Worm (Caenorhabditis elegans) whole organism, midembryonic: Measurements from ENCODE around the gene col-162.

Experiments used
- klf-2 ChIP-seq: fragments of 200-800 bp; sonication (Bioruptor generic); conservative IDR thresholded peaks from 2 replicates; pipeline ENCODE4 v1.3.6; 2022; ENCODE audit warnings: missing genetic modification reagents, missing genetic modification characterization, missing compliant biosample characterization
- ref-1 ChIP-seq: fragments of 200-800 bp; sonication (Bioruptor generic); conservative IDR thresholded peaks from 2 replicates; pipeline ENCODE4 v1.3.6; 2022; ENCODE audit warnings: missing genetic modification reagents, missing genetic modification characterization, missing compliant biosample characterization
- ztf-23 ChIP-seq: fragments of 200-800 bp; sonication (Bioruptor generic); IDR thresholded peaks from 2 replicates; pipeline ENCODE4 v1.3.6; 2022; ENCODE audit warnings: missing genetic modification reagents, missing genetic modification characterization, missing compliant biosample characterization
- ztf-29 ChIP-seq: fragments of 200-800 bp; sonication (Bioruptor generic); IDR thresholded peaks from 2 replicates; pipeline ENCODE4 v1.3.6; 2022; ENCODE audit warnings: missing genetic modification reagents, missing genetic modification characterization, missing compliant biosample characterization

- no peak for TF ChIP-seq ztf-23 (GFP tag; lab: Robert Waterston, UW)
- no peak for TF ChIP-seq ref-1 (GFP tag; lab: Robert Waterston, UW)
- no peak for TF ChIP-seq ztf-29 (GFP tag; lab: Robert Waterston, UW)
- no peak for TF ChIP-seq klf-2 (GFP tag; lab: Robert Waterston, UW)
Observed at ce11 chrV:13457858-13458257, 16.1 kb downstream of the col-162 start, which contains the start of gene F25H9.2.
